Fruit fly (Drosophila melanogaster): Measurements from ENCODE around the gene CG3557.

CG3557 gene

DNA sequence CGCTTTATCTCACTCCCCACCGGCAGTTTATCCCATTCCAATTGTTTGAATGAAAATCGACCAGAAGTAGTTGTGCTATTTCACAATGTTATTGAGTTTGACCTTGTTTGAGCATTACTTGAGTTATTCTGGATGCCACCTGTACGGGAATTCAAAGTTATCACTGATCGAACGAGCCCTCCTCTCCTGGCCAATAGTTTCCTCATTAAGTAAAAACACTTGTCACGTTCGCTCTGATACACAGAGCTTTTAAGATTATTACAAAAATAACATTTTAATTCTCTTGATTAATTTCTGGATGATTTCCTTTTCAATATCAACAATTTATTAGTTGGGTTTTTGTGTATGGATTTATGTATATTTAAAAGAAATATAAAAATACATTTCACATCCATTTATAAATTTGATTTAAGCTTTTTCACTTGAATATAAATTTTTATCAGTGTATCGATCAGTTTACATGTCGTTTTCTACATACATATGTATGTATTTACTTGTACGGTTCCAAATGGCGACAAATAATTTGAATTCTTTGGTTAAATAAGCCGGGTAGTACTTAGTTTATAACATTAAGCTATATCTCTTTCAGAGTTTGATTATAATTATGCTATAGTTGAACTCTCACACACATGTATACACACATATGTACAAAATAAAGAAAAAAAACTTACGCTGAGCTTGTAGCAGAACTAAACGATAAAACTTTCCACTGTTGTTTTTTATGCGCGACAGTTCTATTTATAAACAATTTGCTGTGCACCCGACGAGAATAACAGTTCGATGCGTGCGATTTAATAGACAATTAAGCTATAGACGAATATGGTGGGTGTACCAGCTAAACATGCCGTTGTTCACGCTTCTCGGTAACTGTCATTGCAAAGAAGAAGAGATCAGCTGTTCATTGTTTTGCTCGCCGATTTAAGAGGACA lies 11.5 kb downstream of the CG3557 start, which contains the start of the genes CG3609 and CG15390 (continued):
- TF ChIP-seq sd (tag; optimal IDR thresholded peaks at IDR 0.05) (peak; percentile 89), CG31365 (tag; optimal IDR thresholded peaks at IDR 0.05) (peak; percentile 69), CTCF (GFP tag; optimal IDR thresholded peaks at IDR 0.05) (no peak), bab2 (GFP tag; optimal IDR thresholded peaks at IDR 0.05) (peak; percentile 88), row (GFP tag; IDR thresholded peaks at IDR 0.05) (peak; percentile 98), CG4854 (GFP tag; optimal IDR thresholded peaks at IDR 0.05) (peak; percentile 73), MTF-1 (GFP tag; optimal IDR thresholded peaks at IDR 0.05; ENCODE audit: borderline replicate concordance) (peak; percentile 69), PHDP (tag; optimal IDR thresholded peaks at IDR 0.05) (peak; percentile 77), CG31441 (GFP tag; IDR thresholded peaks at IDR 0.05) (peak; percentile 69), Vsx1 (GFP tag; optimal IDR thresholded peaks at IDR 0.05) (no peak), cg (GFP tag; optimal IDR thresholded peaks at IDR 0.05) (peak; percentile 52), Fer2 (tag; optimal IDR thresholded peaks at IDR 0.05) (peak; percentile 42), tap (tag; optimal IDR thresholded peaks at IDR 0.05) (no peak), hbn (GFP tag; IDR thresholded peaks at IDR 0.05; ENCODE audit: partially characterized antibody) (peak; percentile 32; the same call in 1 of the 2 replicates), CG13287 (GFP tag; IDR thresholded peaks at IDR 0.05; ENCODE audit: partially characterized antibody) (peak; percentile 57), D19A (tag; optimal IDR thresholded peaks at IDR 0.05) (peak; percentile 53), CG2712 (tag; optimal IDR thresholded peaks at IDR 0.05) (peak; percentile 64), grau (tag; optimal IDR thresholded peaks at IDR 0.05) (peak; percentile 74), CG10979 (tag; optimal IDR thresholded peaks at IDR 0.05) (peak; percentile 64), unc-4 (GFP tag; IDR thresholded peaks at IDR 0.05; ENCODE audit: partially characterized antibody) (peak; percentile 55; the same call in 1 of the 2 replicates), BtbVII (GFP tag; optimal IDR thresholded peaks at IDR 0.05) (peak; percentile 22), CG15073 (GFP tag; optimal IDR thresholded peaks at IDR 0.05) (no peak), Rfx (GFP tag; IDR thresholded peaks at IDR 0.05) (peak; percentile 98), CG3281 (GFP tag; optimal IDR thresholded peaks at IDR 0.05) (peak; percentile 66), CG1233 (GFP tag; optimal IDR thresholded peaks at IDR 0.05) (peak; percentile 57), Rx (GFP tag; IDR thresholded peaks at IDR 0.05) (peak; percentile 71), ham (GFP tag; IDR thresholded peaks at IDR 0.05) (no peak; the same call in 1 of the 2 replicates), jumu (GFP tag; optimal IDR thresholded peaks at IDR 0.05) (peak; percentile 91), CG6683 (GFP tag; optimal IDR thresholded peaks at IDR 0.05) (peak; percentile 1), Nf-YC (tag; optimal IDR thresholded peaks at IDR 0.05) (peak; percentile 59), gcm (GFP tag; optimal IDR thresholded peaks at IDR 0.05) (peak; percentile 54), Pdp1 (GFP tag; optimal IDR thresholded peaks at IDR 0.05) (peak; percentile 83 to 92), Nf-YA (GFP tag; IDR thresholded peaks at IDR 0.05) (peak; percentile 59), sens-2 (GFP tag; IDR thresholded peaks at IDR 0.05) (peak; percentile 59), grn (GFP tag; optimal IDR thresholded peaks at IDR 0.05) (peak; percentile 40), caup (GFP tag; optimal IDR thresholded peaks at IDR 0.05; ENCODE audit: severe bottlenecking) (peak; percentile 83), kay (GFP tag; optimal IDR thresholded peaks at IDR 0.05) (peak; percentile 80), Ada2b (GFP tag; IDR thresholded peaks at IDR 0.05) (peak; percentile 74), CG12104 (GFP tag; optimal IDR thresholded peaks at IDR 0.05) (peak; percentile 22), Dip2 (GFP tag; IDR thresholded peaks at IDR 0.05) (no peak), CG12942 (GFP tag; optimal IDR thresholded peaks at IDR 0.05) (peak; percentile 77), sr (GFP tag; IDR thresholded peaks at IDR 0.05) (peak; percentile 15; the same call in 1 of the 3 replicates), Scr (GFP tag; IDR thresholded peaks at IDR 0.05; ENCODE audit: partially characterized antibody) (peak; percentile 16; the same call in 1 of the 2 replicates), ranshi (GFP tag; IDR thresholded peaks at IDR 0.05) (peak; percentile 82), CG9215 (GFP tag; IDR thresholded peaks at IDR 0.05) (peak; percentile 68), Optix (GFP tag; IDR thresholded peaks at IDR 0.05) (peak; percentile 64; the same call in 2 of the 3 replicates), yki (optimal IDR thresholded peaks at IDR 0.05) (no peak), zfh2 (GFP tag; optimal IDR thresholded peaks at IDR 0.05) (peak; percentile 94), CG18764 (GFP tag; optimal IDR thresholded peaks at IDR 0.05) (peak; percentile 28)

Measured in whole organism, embryonic.